Fruit fly (Drosophila melanogaster) S2 (cell line): ENCODE data around the gene CG9399.

ENCODE experiments used
- CG8478 ChIP-seq: fragments of >200 bp; optimal IDR thresholded peaks from 2 replicates; lab custom pipeline; 2018
- CTCF ChIP-seq, 2 experiments: fragments of >200 bp; optimal IDR thresholded peaks; 2 replicates each; lab custom pipeline; 2018

CG9399 gene

DNA sequence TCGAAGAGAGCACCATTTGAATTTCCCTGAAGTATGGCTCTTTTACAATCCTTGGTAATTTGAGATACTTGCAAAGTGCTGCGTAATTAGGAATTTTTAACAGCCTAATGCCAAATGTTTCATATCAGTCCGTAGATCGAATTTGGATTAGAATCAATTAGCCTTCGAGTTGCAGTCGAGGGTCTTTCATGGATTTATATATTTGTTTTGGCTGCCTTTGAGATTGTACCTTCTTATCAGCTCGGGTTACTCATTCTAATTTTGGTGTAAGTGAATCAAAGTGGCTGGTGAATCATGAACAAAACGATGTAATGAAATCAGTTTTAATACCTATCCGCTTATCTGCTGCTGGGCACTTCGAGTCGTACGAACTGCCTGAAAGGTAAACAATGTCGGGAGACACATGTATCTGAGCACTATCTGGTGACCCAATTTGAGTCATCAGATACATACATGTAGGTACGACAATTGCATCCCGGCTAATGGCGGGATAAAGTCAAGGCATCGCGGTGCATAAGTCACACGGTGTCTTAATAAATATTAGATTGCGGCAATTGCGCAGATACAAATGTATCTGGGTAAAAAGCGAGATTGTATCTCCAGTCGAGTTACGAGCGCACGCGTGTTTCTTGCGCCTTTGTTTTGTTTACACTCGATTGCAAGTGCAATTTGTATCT is 21.8 kb upstream of the CG9399 start:
- TF ChIP-seq CG8478 (no peak), CTCF (optimal IDR thresholded peaks at IDR 0.05; lab: Kevin White, UChicago) (no peak)

DNA sequence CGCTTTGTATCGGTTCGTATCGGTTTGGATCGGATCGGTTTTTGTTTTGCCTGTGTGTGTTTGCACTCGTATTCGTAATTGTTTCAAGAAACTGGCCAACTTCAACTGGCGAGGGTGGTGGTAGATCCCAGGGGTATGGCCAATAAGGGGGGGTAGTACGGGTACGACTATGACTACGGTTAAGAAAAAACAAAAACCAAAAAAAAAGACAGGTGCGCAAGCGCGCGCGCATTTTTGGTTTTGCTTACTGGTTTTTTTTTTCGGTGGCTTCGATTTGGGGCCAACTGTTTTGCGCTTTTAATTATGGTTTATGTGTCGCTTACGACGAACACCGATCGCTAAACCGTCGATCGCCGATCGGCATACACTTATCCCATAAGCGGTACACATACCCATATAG is 20.8 kb upstream of the CG9399 start:
- TF ChIP-seq CTCF (optimal IDR thresholded peaks at IDR 0.05; lab: Kevin White, UChicago) (no peak), CG8478 (no peak)

DNA sequence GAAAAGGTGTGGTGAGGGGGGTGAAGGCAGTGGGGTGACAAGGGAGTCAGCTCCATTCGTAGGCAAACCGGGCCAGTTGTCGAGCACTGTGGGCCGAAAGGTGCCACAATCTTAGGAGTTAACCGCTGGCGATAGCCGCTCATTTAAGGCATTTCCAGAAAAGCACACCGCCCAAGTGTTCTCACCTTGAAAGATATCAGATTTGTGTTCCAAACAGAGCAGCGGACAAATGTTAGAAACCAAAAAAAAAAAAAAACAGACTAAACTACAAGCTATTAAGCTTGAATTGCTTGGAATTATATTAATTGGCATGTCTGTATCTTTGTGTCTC is 20.2 kb upstream of the CG9399 start:
- no peak for TF ChIP-seq CTCF (optimal IDR thresholded peaks at IDR 0.05; lab: Kevin White, UChicago)
- no peak for TF ChIP-seq CG8478

DNA sequence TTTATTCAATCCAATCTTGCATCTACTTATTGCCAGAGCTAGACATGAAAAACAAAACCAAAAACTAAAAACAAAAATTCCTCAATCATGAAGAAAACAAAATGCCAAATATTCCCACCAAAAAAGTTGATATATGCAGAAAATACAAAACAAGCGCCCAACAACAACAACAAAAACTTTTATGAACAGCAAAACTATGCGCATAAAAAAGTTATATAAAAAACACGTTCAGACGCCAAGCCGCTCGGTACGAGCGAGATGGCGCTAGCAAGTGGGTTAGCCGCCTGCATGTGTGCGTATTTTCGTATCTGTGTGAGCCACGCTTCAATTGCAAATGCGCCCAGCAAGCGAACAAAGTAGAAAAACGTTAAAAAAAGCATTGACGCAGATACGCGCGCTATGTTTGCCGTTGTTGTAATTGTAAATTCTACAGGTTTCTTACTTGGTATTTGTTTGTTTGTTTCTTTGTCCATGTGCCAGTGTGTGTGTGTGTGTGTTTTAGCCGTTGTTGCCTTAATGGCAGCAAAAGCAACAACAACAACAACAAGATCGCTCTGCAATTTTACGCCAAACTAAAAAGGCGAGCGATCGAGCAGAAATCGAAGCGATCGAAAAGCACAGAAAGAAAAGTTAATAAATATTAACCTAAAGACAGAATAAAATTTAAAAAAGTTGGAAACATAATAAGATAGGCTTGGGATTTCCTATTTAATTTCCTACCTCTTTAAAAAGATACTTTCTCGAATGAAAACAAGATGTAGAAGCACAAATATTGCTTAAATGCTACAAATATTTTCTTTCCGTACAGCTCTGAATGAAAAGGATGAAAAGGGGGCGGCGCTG is 19.6 kb upstream of the CG9399 start:
- TF ChIP-seq CTCF (optimal IDR thresholded peaks at IDR 0.05; lab: Kevin White, UChicago) (no peak), CG8478 (no peak)

DNA sequence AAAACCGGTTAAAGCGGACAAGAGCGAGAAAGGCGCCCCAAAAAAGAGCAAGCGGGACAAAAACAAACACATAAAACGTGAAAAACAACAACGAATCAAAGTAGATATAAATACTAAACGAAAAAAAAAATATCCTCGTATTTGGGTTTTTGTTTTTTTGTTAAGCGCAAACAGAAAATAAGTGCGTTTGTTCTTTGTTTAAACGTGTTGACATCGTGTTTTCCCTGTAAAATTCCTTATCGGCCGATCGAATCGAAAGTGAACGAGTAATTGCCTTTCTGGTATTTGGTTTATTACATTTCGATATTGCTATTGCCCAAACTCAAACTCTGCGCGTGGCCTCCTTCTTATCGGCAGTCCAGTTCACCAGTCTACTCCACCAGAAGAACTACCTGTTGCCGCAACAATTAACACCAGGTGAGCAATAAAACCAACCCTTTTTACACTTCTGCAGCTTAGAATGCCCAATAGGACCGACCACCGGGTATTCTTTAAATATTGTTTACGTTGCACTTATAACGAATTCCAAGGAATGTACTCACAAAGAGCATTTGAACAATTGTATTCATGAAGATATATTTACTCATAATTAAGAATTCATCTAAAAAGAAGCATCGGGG is 17.9 kb upstream of the CG9399 start:
- TF ChIP-seq CTCF (optimal IDR thresholded peaks at IDR 0.05; lab: Kevin White, UChicago) (no peak), CG8478 (no peak)

DNA sequence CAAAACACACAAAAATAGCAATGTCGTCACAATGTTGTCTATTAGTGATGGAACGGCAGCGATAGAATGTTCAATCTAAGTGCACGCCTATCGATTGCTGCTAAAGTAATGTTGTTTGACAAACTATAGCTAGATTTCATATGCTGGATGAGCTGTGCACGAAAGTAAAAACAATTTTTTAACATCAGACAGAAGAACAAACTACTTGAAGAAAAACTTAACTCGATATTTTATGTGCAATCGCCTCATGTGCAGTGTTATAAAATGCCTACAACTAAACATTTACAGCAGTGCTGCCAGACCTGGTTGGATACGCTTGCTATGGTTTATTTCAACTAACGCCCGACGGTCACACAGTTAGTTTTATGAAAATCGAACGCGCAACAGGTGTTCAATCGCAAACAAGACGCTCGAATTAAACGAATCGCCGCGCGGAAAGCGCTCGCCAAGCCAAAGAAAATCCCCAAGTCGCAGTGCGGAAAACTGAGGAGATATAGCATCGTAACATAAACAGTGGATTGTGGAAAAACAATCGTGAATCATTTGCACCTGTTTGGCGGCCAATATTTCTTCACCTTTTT is 17.0 kb upstream of the CG9399 start, which contains the start of the genes bocks and CG8312:
TSS of gene bocks (minus strand) at position 51 of the 581 bp plus-strand sequence.
TSS of gene CG8312 (plus strand) at position 358 of the 581 bp plus-strand sequence.
- TF ChIP-seq CTCF (optimal IDR thresholded peaks at IDR 0.05; lab: Kevin White, UChicago): peak; percentile 4 to 35
- TF ChIP-seq CG8478: no peak

DNA sequence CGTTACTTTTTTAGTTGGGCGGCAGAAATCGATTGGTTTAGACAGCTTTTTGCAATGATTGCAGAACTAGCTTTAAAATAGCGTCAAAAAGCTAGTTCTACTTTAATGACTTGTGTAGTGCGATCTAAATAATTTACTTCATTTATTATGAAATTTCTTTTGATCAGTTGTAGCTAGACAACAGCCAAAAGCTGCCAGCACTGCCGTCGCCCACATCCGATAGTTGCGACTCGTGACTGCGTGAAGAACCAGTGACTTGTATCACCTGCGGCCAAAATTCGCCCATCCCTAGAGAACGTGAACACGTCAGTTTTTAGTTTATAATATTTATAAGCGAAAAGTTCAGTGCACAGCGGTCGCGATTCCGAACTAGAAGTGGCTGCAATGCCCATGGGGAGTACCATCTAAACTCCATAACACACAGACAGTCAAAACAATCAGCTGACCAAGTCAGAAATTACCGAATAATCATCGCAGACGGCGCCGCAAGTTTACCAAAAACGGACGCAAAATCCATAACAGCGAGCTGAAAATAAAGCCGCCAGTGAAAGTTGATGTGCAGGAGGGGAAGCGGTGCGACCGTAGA is 12.7 kb upstream of the CG9399 start, which contains the start of gene P58IPK:
TSS of gene P58IPK (plus strand) at position 280 of the 586 bp plus-strand sequence.
- no peak for TF ChIP-seq CG8478
- peak; percentile 4 to 31 for TF ChIP-seq CTCF (optimal IDR thresholded peaks at IDR 0.05; lab: Kevin White, UChicago)

DNA sequence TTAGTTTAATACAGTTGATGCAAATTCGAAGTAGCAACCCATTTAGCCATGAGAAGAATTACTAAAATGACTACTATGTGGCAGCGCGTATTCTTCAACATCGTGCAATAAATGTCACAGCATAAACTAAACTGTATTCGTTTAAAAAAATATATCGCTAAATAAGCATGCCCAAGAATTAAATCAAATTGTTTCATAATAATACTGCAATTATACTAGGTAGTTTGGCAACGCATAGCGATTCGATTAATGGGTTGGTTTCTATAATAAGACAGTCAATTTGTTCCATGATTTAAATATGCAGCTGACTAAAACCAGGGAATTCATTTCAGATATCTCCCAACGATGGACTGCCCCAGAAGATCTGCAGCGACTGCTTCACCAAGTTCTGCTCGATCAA is 9.1 kb upstream of the CG9399 start, which contains the start of gene CG33654:
TSS of gene CG33654 (minus strand) at position 101 of the 400 bp plus-strand sequence.
- TF ChIP-seq CG8478: no peak
- TF ChIP-seq CTCF (optimal IDR thresholded peaks at IDR 0.05; lab: Kevin White, UChicago): no peak

DNA sequence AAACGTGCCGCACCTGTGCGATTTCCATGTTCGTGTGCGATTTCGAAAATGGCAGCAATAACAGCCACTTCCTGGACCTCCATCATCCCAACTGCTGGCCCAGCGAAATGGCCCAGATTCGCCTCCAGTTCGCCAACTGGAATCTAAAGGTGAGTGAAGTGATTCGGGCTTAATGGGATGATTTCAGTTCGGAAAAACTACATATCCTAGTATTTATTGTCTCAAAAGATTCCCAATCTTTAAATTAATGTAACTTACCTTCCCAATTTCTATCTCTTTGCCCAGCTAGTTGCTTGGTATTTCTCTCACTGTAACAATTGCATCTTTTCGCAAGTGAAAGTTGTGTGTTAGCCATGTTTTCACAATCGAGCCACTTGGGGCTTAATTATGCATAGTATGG is 8.0 kb upstream of the CG9399 start:
- TF ChIP-seq CG8478: no peak
- TF ChIP-seq CTCF (optimal IDR thresholded peaks at IDR 0.05; lab: Kevin White, UChicago): no peak

DNA sequence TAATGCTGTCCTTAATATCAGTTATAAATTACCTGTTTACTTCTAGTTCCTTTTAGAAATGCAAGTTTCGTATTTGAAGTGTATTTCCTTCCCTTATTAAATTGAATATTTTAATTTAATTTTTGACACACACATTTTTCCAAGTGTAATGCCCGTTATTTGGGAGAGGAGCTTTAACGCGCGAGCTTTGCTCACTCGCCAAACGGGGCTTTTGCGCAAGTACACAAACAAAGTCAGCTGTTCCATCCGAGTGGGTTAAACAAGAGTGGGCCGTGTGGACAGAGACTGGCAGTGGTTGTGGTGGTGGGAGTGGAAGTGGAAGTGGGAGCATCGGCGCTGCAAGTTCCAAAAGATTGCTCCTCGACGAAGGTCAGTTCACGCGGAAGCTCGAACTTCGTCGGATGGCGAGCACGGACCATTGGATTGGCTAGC is 7.1 kb upstream of the CG9399 start, which contains the start of gene CG8301:
TSS of gene CG8301 (plus strand) at position 218 of the 432 bp plus-strand sequence.
- TF ChIP-seq CG8478 (no peak), CTCF (optimal IDR thresholded peaks at IDR 0.05; lab: Kevin White, UChicago) (no peak)

DNA sequence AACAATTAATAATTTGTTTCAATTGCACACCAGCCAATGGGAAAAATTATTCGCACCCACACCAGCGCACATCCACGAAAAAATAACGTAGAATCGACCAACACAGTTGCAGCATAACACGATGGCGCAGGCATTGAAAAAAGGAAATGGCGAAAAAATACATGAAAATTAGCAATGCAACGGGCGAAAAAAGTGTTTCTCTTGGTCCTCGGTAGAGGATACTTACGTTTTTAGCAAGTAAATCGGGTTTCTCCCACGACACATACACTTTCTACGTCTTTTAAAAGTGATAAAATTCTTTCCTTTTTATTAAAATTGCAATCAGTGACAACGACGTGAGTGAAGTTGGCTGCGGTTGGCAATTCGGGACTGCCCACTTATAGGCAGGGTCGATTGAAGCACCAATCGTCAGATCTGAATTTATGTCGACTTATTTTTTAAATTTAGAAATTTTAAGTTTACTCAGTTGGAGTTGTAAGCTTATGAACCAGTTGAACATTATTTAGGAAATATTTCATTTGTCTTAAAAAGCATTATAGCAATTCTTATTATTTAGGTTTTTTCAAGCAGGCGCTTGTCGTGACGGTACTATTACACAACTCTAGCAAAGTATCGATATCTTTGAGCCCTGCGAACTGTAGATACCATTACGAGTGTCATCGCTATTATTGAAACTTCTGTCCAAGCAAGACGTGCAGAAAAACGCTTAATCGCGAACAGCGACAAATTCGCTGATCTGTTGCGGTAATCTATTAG is 3.5 kb upstream of the CG9399 start, which contains the start of the genes Kap-alpha3 and Son:
TSS of gene Kap-alpha3 (minus strand) at position 352 of the 756 bp plus-strand sequence.
TSS of gene Son (plus strand) at position 661 of the 756 bp plus-strand sequence.
- TF ChIP-seq CTCF (optimal IDR thresholded peaks at IDR 0.05; lab: Kevin White, UChicago) (no peak), CG8478 (no peak)

DNA sequence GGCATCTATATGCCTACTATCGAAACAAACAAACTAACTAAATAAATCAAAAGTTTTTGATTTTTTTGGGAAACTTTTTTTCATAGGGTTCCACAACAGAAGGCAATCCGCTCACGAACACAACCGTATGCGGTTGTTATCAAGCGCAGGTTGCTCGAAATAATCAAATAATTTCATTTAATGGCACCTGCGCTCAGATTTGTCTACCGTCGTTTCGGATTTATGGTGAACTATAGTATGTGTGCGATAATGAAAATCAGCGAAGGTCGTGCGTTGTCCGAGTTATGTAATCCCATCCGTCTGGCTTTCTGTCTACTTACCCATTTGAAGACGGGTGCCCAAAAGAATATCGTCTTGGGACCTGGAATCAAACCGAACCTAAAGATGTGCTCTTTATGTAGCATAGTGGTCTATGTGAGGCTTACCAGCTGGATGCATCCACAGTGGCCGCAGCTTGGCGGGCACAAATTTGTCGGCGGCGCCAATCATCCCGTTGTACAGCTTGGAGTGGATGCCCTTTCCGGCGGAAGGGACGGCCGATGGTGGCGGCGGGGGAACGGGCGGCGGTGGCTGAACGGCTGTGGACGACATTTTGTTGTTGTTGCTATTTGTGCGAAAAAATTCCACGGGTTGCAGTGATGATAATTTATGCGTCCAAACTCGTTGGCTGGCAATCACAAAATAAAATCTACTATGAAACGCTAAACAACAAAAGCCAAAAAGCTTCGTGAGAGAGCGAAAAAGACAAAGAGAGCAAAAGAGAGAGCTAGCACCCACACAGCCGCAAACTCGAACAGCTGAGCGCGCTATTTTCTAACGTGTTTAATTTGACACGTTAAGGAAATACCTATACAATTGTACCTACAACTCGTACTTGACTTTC is 841 bp downstream of the CG9399 start:
- TF ChIP-seq CG8478 (no peak), CTCF (optimal IDR thresholded peaks at IDR 0.05; lab: Kevin White, UChicago) (no peak)

DNA sequence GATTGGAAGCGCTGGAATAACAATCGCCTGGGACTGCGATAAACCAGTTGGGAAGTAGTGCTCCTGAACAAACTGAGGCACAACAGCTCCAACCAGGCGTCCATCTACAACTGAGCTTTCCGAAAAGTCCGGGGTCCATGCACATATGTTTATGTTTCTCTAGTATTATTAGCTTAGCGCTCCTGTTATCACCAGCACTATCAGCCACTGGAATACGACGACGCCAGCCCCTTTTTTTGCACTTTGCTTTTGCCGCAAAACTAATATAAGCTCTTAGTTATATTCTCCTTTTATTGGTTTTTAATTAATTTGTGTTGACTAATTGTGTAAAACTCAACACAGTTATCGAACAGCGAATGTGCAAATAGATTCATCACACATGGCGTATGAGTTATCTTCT is 2.5 kb downstream of the CG9399 start, which contains the start of gene CG9396:
TSS of gene CG9396 (minus strand) at position 101 of the 400 bp plus-strand sequence.
- no peak for TF ChIP-seq CTCF (optimal IDR thresholded peaks at IDR 0.05; lab: Kevin White, UChicago)
- no peak for TF ChIP-seq CG8478
